Worm (Caenorhabditis elegans) whole organism, L2 larva: Measurements from ENCODE around the gene ugt-18.

Source experiments
- C34F6.9 ChIP-seq: fragments of 150-350 bp; optimal IDR thresholded peaks from 2 replicates; lab custom pipeline; 2014; ENCODE audit warnings: missing biosample characterization, missing genetic modification characterization
- F13H6.1 ChIP-seq: sonication (generic microtip); optimal IDR thresholded peaks from 2 replicates; lab custom pipeline; 2016; ENCODE audit warnings: missing genetic modification characterization, missing compliant biosample characterization
- R02D3.7 ChIP-seq: fragments of 150-350 bp; optimal IDR thresholded peaks from 2 replicates; lab custom pipeline; 2014; ENCODE audit warnings: missing biosample characterization, missing genetic modification characterization
- Y55F3AM.14 ChIP-seq: fragments of 200-800 bp; sonication (Bioruptor generic); optimal IDR thresholded peaks from 2 replicates; lab custom pipeline; 2018; ENCODE audit warnings: mild to moderate bottlenecking, missing genetic modification characterization, missing compliant biosample characterization
- ZK546.5 ChIP-seq: sonication (generic microtip); optimal IDR thresholded peaks from 2 replicates; lab custom pipeline; 2017; ENCODE audit warnings: missing biosample characterization, missing genetic modification characterization
- alr-1 ChIP-seq: fragments of 150-350 bp; optimal IDR thresholded peaks from 2 replicates; lab custom pipeline; 2014; ENCODE audit warnings: missing biosample characterization, missing genetic modification characterization
- aly-2 ChIP-seq: fragments of 150-350 bp; optimal IDR thresholded peaks from 2 replicates; lab custom pipeline; 2014; ENCODE audit warnings: missing biosample characterization, missing genetic modification characterization
- ama-1 ChIP-seq: fragments of 150-350 bp; optimal IDR thresholded peaks from 2 replicates; lab custom pipeline; 2018; ENCODE audit warnings: inconsistent platforms
- blmp-1 ChIP-seq: sonication (generic microtip); optimal IDR thresholded peaks from 2 replicates; lab custom pipeline; 2017; ENCODE audit warnings: missing genetic modification characterization, mild to moderate bottlenecking, missing compliant biosample characterization, antibody characterized with exemption, moderate library complexity; ENCODE audit not compliant: insufficient read depth
- ceh-16 ChIP-seq: fragments of 150-350 bp; optimal IDR thresholded peaks from 2 replicates; lab custom pipeline; 2014; ENCODE audit warnings: missing biosample characterization, missing genetic modification characterization
- ceh-82 ChIP-seq: fragments of 150-350 bp; optimal IDR thresholded peaks from 2 replicates; lab custom pipeline; 2014; ENCODE audit warnings: missing biosample characterization, missing genetic modification characterization
- crh-2 ChIP-seq: sonication (generic microtip); optimal IDR thresholded peaks from 2 replicates; lab custom pipeline; 2017; ENCODE audit warnings: missing biosample characterization, missing genetic modification characterization
- dmd-4 ChIP-seq: sonication (generic microtip); optimal IDR thresholded peaks from 2 replicates; lab custom pipeline; 2017; ENCODE audit warnings: missing biosample characterization, missing genetic modification characterization
- egl-27 ChIP-seq: sonication (generic microtip); optimal IDR thresholded peaks from 3 replicates; lab custom pipeline; 2017; ENCODE audit warnings: missing biosample characterization, missing genetic modification reagents, missing genetic modification characterization
- elt-1 ChIP-seq: fragments of 150-350 bp; optimal IDR thresholded peaks from 2 replicates; lab custom pipeline; 2014; ENCODE audit warnings: missing biosample characterization, missing genetic modification characterization
- elt-3 ChIP-seq: sonication (generic microtip); optimal IDR thresholded peaks from 2 replicates; lab custom pipeline; 2017; ENCODE audit warnings: missing biosample characterization, missing genetic modification characterization
- fos-1 ChIP-seq: fragments of 150-350 bp; optimal IDR thresholded peaks from 2 replicates; lab custom pipeline; 2014; ENCODE audit warnings: missing biosample characterization, missing genetic modification characterization
- gmeb-1 ChIP-seq: fragments of 150-350 bp; optimal IDR thresholded peaks from 2 replicates; lab custom pipeline; 2014; ENCODE audit warnings: missing biosample characterization, missing genetic modification characterization
- lin-11 ChIP-seq: fragments of 150-350 bp; sonication (generic microtip); optimal IDR thresholded peaks from 2 replicates; lab custom pipeline; 2014; ENCODE audit warnings: missing biosample characterization, missing genetic modification characterization, inconsistent platforms, mixed read lengths
- lin-13 ChIP-seq: fragments of 150-350 bp; optimal IDR thresholded peaks from 2 replicates; lab custom pipeline; 2014; ENCODE audit warnings: missing biosample characterization, missing genetic modification reagents, missing genetic modification characterization
- lin-39 ChIP-seq: fragments of 150-350 bp; optimal IDR thresholded peaks from 2 replicates; lab custom pipeline; 2014; ENCODE audit warnings: missing biosample characterization, missing genetic modification reagents, missing genetic modification characterization
- lsy-2 ChIP-seq, 2 experiments: fragments of 150-350 bp in 1 of 2; sonication (generic microtip) in 1 of 2; optimal IDR thresholded peaks; 2 replicates each; lab custom pipeline; 2014 to 2017; ENCODE audit warnings: missing biosample characterization in 2 of 2, missing genetic modification characterization in 2 of 2
- mab-5 ChIP-seq: fragments of 150-350 bp; optimal IDR thresholded peaks from 2 replicates; lab custom pipeline; 2014; ENCODE audit warnings: missing biosample characterization, missing genetic modification characterization
- mbf-1 ChIP-seq: sonication (generic microtip); optimal IDR thresholded peaks from 2 replicates; lab custom pipeline; 2017; ENCODE audit warnings: missing biosample characterization, missing genetic modification characterization
- mdl-1 ChIP-seq, 2 experiments: fragments of 150-350 bp in 1 of 2; sonication (generic microtip) in 1 of 2; optimal IDR thresholded peaks; 2 replicates each; lab custom pipeline; 2017; ENCODE audit warnings: missing biosample characterization in 2 of 2, missing genetic modification characterization in 2 of 2
- nhr-10 ChIP-seq: sonication (generic microtip); optimal IDR thresholded peaks from 2 replicates; lab custom pipeline; 2017; ENCODE audit warnings: missing biosample characterization, missing genetic modification characterization
- nhr-11 ChIP-seq: fragments of 150-350 bp; optimal IDR thresholded peaks from 2 replicates; lab custom pipeline; 2014; ENCODE audit warnings: missing biosample characterization, missing genetic modification characterization
- nhr-12 ChIP-seq: fragments of 150-350 bp; optimal IDR thresholded peaks from 2 replicates; lab custom pipeline; 2014; ENCODE audit warnings: missing biosample characterization, missing genetic modification characterization
- nhr-129 ChIP-seq: fragments of 150-350 bp; optimal IDR thresholded peaks from 2 replicates; lab custom pipeline; 2014; ENCODE audit warnings: missing biosample characterization, missing genetic modification characterization
- nhr-21 ChIP-seq: fragments of 150-350 bp; optimal IDR thresholded peaks from 2 replicates; lab custom pipeline; 2014; ENCODE audit warnings: missing biosample characterization, missing genetic modification characterization
- nhr-23 ChIP-seq: fragments of 150-350 bp; optimal IDR thresholded peaks from 2 replicates; lab custom pipeline; 2014; ENCODE audit warnings: missing biosample characterization, missing genetic modification reagents, missing genetic modification characterization
- nhr-237 ChIP-seq: fragments of 150-350 bp; optimal IDR thresholded peaks from 2 replicates; lab custom pipeline; 2014; ENCODE audit warnings: missing biosample characterization, missing genetic modification characterization
- nhr-25 ChIP-seq: fragments of 150-350 bp; sonication (generic microtip); optimal IDR thresholded peaks from 3 replicates; lab custom pipeline; 2014; ENCODE audit warnings: missing biosample characterization, missing genetic modification characterization
- nhr-6 ChIP-seq: fragments of 150-350 bp; optimal IDR thresholded peaks from 2 replicates; lab custom pipeline; 2014; ENCODE audit warnings: missing biosample characterization, missing genetic modification characterization
- nhr-77 ChIP-seq: fragments of 150-350 bp; optimal IDR thresholded peaks from 2 replicates; lab custom pipeline; 2014; ENCODE audit warnings: missing biosample characterization, missing genetic modification characterization
- peb-1 ChIP-seq: fragments of 150-350 bp; optimal IDR thresholded peaks from 2 replicates; lab custom pipeline; 2014; ENCODE audit warnings: missing biosample characterization, missing genetic modification characterization
- sem-4 ChIP-seq: fragments of 150-350 bp; optimal IDR thresholded peaks from 2 replicates; lab custom pipeline; 2014; ENCODE audit warnings: missing biosample characterization, missing genetic modification reagents, missing genetic modification characterization
- skn-1 ChIP-seq: sonication (generic microtip); optimal IDR thresholded peaks from 2 replicates; lab custom pipeline; 2017; ENCODE audit warnings: missing biosample characterization, missing genetic modification characterization
- sma-3 ChIP-seq: sonication (generic microtip); optimal IDR thresholded peaks from 2 replicates; lab custom pipeline; 2016; ENCODE audit warnings: missing genetic modification reagents, missing genetic modification characterization, missing compliant biosample characterization
- sma-9 ChIP-seq, 2 experiments: fragments of 150-350 bp in 1 of 2; sonication (generic microtip) in 1 of 2; optimal IDR thresholded peaks; 2 replicates each; lab custom pipeline; 2014 to 2016; ENCODE audit warnings: missing genetic modification characterization in 2 of 2, mild to moderate bottlenecking in 1 of 2, missing biosample characterization in 1 of 2, missing compliant biosample characterization in 1 of 2, missing genetic modification reagents in 1 of 2, moderate library complexity in 1 of 2
- snpc-4 ChIP-seq: fragments of 150-350 bp; optimal IDR thresholded peaks from 2 replicates; lab custom pipeline; 2014; ENCODE audit warnings: missing biosample characterization, missing genetic modification characterization
- unc-39 ChIP-seq: fragments of 150-350 bp; optimal IDR thresholded peaks from 2 replicates; lab custom pipeline; 2014; ENCODE audit warnings: missing biosample characterization, missing genetic modification characterization
- unc-55 ChIP-seq: fragments of 150-350 bp; sonication (generic microtip); optimal IDR thresholded peaks from 3 replicates; lab custom pipeline; 2014; ENCODE audit warnings: missing biosample characterization, missing genetic modification reagents, missing genetic modification characterization
- unc-62 ChIP-seq: fragments of 150-350 bp; optimal IDR thresholded peaks from 2 replicates; lab custom pipeline; 2014; ENCODE audit warnings: missing biosample characterization, missing genetic modification reagents, missing genetic modification characterization
- zag-1 ChIP-seq: fragments of 150-350 bp; optimal IDR thresholded peaks from 2 replicates; lab custom pipeline; 2014; ENCODE audit warnings: missing biosample characterization, missing genetic modification characterization
- ztf-1 ChIP-seq: fragments of 200-800 bp; sonication (Bioruptor generic); conservative IDR thresholded peaks from 2 replicates; pipeline ENCODE4 v1.3.6; 2022; ENCODE audit warnings: missing genetic modification characterization, missing compliant biosample characterization
- ztf-11 ChIP-seq: sonication (generic microtip); optimal IDR thresholded peaks from 2 replicates; lab custom pipeline; 2017; ENCODE audit warnings: missing biosample characterization, missing genetic modification characterization
- ztf-4 ChIP-seq: fragments of 150-350 bp; optimal IDR thresholded peaks from 2 replicates; lab custom pipeline; 2014; ENCODE audit warnings: missing biosample characterization, missing genetic modification characterization

Gene ugt-18

DNA sequence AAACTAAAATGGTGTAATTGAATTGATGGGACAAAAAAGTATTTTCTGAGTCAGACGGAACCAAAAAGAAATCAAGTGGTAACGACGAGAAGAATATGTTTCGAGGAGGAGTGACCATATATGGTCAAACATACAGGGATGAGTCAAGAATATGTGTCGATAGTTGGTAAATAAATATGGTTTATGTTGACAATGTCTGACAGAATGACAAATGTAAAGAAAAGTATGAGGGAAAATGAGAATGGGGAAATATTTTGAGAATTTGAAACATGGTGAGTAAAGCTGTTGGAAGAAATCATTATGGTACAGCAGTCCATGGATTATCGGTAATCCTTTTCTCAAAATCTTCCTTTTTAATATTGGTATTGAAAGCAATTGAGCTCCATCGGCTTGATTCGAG is 47.9 kb downstream of the ugt-18 start, which contains the start of gene nspg-1:
TSS of gene nspg-1 (minus strand) at position 101 of the 400 bp plus-strand sequence.
- no peak for TF ChIP-seq unc-62 (GFP tag; lab: Kevin White, UChicago)
- no peak for TF ChIP-seq sma-3
- TF ChIP-seq ama-1, result no peak
- no peak for TF ChIP-seq R02D3.7 (tag; lab: Kevin White, UChicago)
- TF ChIP-seq elt-1 (tag; lab: Kevin White, UChicago), result no peak

DNA sequence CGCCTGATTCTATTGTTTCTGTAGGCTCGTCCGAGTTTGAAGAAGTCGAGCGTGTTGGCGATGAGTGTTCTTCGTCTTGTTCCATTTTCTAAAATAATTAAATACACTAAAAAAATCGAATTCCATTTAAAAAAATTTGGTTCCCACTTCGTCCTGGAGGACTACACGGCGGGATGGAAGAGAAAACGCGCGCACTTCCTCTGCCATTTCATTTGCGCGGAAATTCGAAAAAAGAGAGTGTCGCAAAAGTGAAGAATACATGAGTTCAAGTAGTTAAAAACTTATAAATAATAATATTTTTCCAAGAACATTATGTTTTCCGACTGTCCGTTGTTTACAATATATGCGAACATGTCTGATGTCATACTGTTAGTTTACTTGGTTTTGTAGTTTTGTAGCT is 49.9 kb downstream of the ugt-18 start, which contains the start of gene T07F10.3:
TSS of gene T07F10.3 (minus strand) at position 98 of the 400 bp plus-strand sequence.
- TF ChIP-seq egl-27 (tag; lab: Kevin White, UChicago), result peak; percentile 59
- peak; percentile 89 for TF ChIP-seq lin-13 (GFP tag; lab: Kevin White, UChicago)
- no peak for TF ChIP-seq unc-39 (tag; lab: Kevin White, UChicago)
- peak; percentile 95 for TF ChIP-seq sma-3
- peak; percentile 50 for TF ChIP-seq ceh-16 (tag; lab: Kevin White, UChicago)
- no peak for TF ChIP-seq elt-3 (tag; lab: Kevin White, UChicago)
- TF ChIP-seq F13H6.1, result peak; percentile 88
- TF ChIP-seq unc-55 (GFP tag; lab: Kevin White, UChicago), result peak; percentile 95
- TF ChIP-seq peb-1, result no peak
- no peak for TF ChIP-seq lin-39 (tag; lab: Kevin White, UChicago)
- TF ChIP-seq gmeb-1 (tag; lab: Kevin White, UChicago), result peak; percentile 99
- no peak for TF ChIP-seq dmd-4 (tag; lab: Kevin White, UChicago)
- TF ChIP-seq nhr-12, result no peak
- TF ChIP-seq snpc-4 (tag; lab: Kevin White, UChicago), result peak; percentile 76
- TF ChIP-seq nhr-25 (tag; lab: Kevin White, UChicago), result peak; percentile 83
- TF ChIP-seq crh-2 (tag; lab: Kevin White, UChicago), result peak; percentile 83
- no peak for TF ChIP-seq elt-1 (tag; lab: Kevin White, UChicago)
- TF ChIP-seq aly-2 (tag; lab: Kevin White, UChicago), result no peak
- peak; percentile 34 for TF ChIP-seq ama-1
- TF ChIP-seq zag-1 (tag; lab: Kevin White, UChicago), result no peak
- peak; percentile 2 for TF ChIP-seq nhr-10 (tag; lab: Kevin White, UChicago)
- no peak for TF ChIP-seq unc-62 (GFP tag; lab: Kevin White, UChicago)
- peak; percentile 80 for TF ChIP-seq nhr-21 (tag; lab: Kevin White, UChicago)
- no peak for TF ChIP-seq nhr-11 (tag; lab: Kevin White, UChicago)
- TF ChIP-seq ztf-1 (GFP tag; lab: Robert Waterston, UW), result no peak
- peak; percentile 17 for TF ChIP-seq Y55F3AM.14 (GFP tag; lab: Kevin White, UChicago)
- no peak for TF ChIP-seq nhr-77 (tag; lab: Kevin White, UChicago)
- peak; percentile 97 for TF ChIP-seq sma-9 (GFP tag; optimal IDR thresholded peaks at IDR 0.05; lab: Kevin White, UChicago)
- TF ChIP-seq sma-9 (tag; optimal IDR thresholded peaks at IDR 0.05; lab: Kevin White, UChicago), result no peak
- TF ChIP-seq mbf-1 (tag; lab: Kevin White, UChicago), result no peak
- peak; percentile 59 for TF ChIP-seq nhr-129 (tag; lab: Kevin White, UChicago)
- no peak for TF ChIP-seq mdl-1 (tag; optimal IDR thresholded peaks at IDR 0.05; lab: Kevin White, UChicago)
- peak; percentile 35 for TF ChIP-seq sem-4 (tag; lab: Kevin White, UChicago)
- peak; percentile 30 for TF ChIP-seq skn-1 (tag; lab: Kevin White, UChicago)
- no peak for TF ChIP-seq nhr-23 (tag; lab: Kevin White, UChicago)
- peak; percentile 76 for TF ChIP-seq lin-11
- no peak for TF ChIP-seq ztf-4
- no peak for TF ChIP-seq ztf-11 (tag; lab: Kevin White, UChicago)
- TF ChIP-seq R02D3.7 (tag; lab: Kevin White, UChicago), result peak; percentile 61
- TF ChIP-seq lsy-2 (tag; optimal IDR thresholded peaks at IDR 0.05; lab: Kevin White, UChicago), result peak; percentile 71 to 91
- TF ChIP-seq C34F6.9 (tag; lab: Kevin White, UChicago), result peak; percentile 86
- TF ChIP-seq mab-5, result peak; percentile 83
- no peak for TF ChIP-seq nhr-237 (tag; lab: Kevin White, UChicago)
- no peak for TF ChIP-seq ZK546.5 (tag; lab: Kevin White, UChicago)
- peak; percentile 36 for TF ChIP-seq blmp-1
- no peak for TF ChIP-seq ceh-82
- TF ChIP-seq nhr-6 (tag; lab: Kevin White, UChicago), result no peak
- TF ChIP-seq fos-1 (tag; lab: Kevin White, UChicago), result peak; percentile 57
- TF ChIP-seq alr-1 (tag; lab: Kevin White, UChicago), result no peak
